Worm (Caenorhabditis elegans) whole organism, mixed stage, embryonic: ENCODE measurements around the gene npp-18.

ENCODE experiments used
- elt-1 ChIP-seq: sonication (generic microtip); optimal IDR thresholded peaks from 2 replicates; lab custom pipeline; 2017; ENCODE audit warnings: missing genetic modification characterization, mild to moderate bottlenecking, missing compliant biosample characterization, antibody characterized with exemption, moderate library complexity, borderline replicate concordance; ENCODE audit not compliant: insufficient read depth
- mep-1 ChIP-seq: fragments of 150-350 bp; optimal IDR thresholded peaks from 2 replicates; lab custom pipeline; 2017; ENCODE audit warnings: missing biosample characterization, missing genetic modification reagents, missing genetic modification characterization, inconsistent platforms
- nhr-28 ChIP-seq: fragments of 150-350 bp; optimal IDR thresholded peaks from 2 replicates; lab custom pipeline; 2014; ENCODE audit warnings: missing biosample characterization, missing genetic modification characterization
- sem-2 ChIP-seq: fragments of 200-800 bp; sonication (Bioruptor generic); optimal IDR thresholded peaks from 2 replicates; lab custom pipeline; 2018; ENCODE audit warnings: mild to moderate bottlenecking, missing genetic modification characterization, missing compliant biosample characterization
- unc-39 ChIP-seq: fragments of 150-350 bp; optimal IDR thresholded peaks from 2 replicates; lab custom pipeline; 2014; ENCODE audit warnings: missing biosample characterization, missing genetic modification characterization

- TF ChIP-seq mep-1 (no peak), nhr-28 (no peak), sem-2 (GFP tag; lab: Kevin White, UChicago) (no peak), unc-39 (no peak), elt-1 (no peak)
These were observed 37.9 kb upstream of the npp-18 start for ce11 chrIII:13258752-13259151.
